Worm (Caenorhabditis elegans) whole organism, L2 larva: ENCODE measurements around the gene C06C6.7.

ENCODE experiments used
- dmd-4 ChIP-seq: sonication (generic microtip); optimal IDR thresholded peaks from 2 replicates; lab custom pipeline; 2017; ENCODE audit warnings: missing biosample characterization, missing genetic modification characterization
- lin-39 ChIP-seq: fragments of 150-350 bp; optimal IDR thresholded peaks from 2 replicates; lab custom pipeline; 2014; ENCODE audit warnings: missing biosample characterization, missing genetic modification reagents, missing genetic modification characterization
- unc-39 ChIP-seq: fragments of 150-350 bp; optimal IDR thresholded peaks from 2 replicates; lab custom pipeline; 2014; ENCODE audit warnings: missing biosample characterization, missing genetic modification characterization

DNA sequence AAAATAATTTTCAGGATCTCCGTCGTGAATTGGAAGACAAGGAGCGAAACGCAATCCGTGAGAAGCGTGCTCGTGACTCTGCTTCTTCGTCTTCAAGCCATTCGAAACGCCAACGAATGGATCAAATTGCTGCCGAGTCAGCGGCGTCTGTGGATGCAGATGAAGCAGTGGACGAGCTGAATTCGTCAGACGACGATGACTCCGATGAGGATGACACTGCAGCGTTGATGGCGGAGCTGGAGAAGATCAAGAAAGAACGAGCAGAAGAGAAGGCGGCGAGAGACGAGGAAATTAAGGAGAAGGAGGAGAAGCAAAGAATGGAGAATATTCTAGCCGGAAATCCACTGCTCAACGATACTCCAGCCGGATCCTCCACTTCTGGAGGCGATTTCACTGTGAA is 31.6 kb downstream of the C06C6.7 start:
- TF ChIP-seq dmd-4 (no peak), unc-39 (tag; lab: Kevin White, UChicago) (no peak), lin-39 (tag; lab: Kevin White, UChicago) (no peak)
